Worm (Caenorhabditis elegans) whole organism, L2 larva: ENCODE data around the gene srw-72.

Experiments
- ZK546.5 ChIP-seq: sonication (generic microtip); optimal IDR thresholded peaks from 2 replicates; lab custom pipeline; 2017; ENCODE audit warnings: missing biosample characterization, missing genetic modification characterization
- aly-2 ChIP-seq: fragments of 150-350 bp; optimal IDR thresholded peaks from 2 replicates; lab custom pipeline; 2014; ENCODE audit warnings: missing biosample characterization, missing genetic modification characterization
- lin-11 ChIP-seq: fragments of 150-350 bp; sonication (generic microtip); optimal IDR thresholded peaks from 2 replicates; lab custom pipeline; 2014; ENCODE audit warnings: missing biosample characterization, missing genetic modification characterization, inconsistent platforms, mixed read lengths
- lin-39 ChIP-seq: fragments of 150-350 bp; optimal IDR thresholded peaks from 2 replicates; lab custom pipeline; 2014; ENCODE audit warnings: missing biosample characterization, missing genetic modification reagents, missing genetic modification characterization
- lsy-2 ChIP-seq, 2 experiments: fragments of 150-350 bp in 1 of 2; sonication (generic microtip) in 1 of 2; optimal IDR thresholded peaks; 2 replicates each; lab custom pipeline; 2014 to 2017; ENCODE audit warnings: missing biosample characterization in 2 of 2, missing genetic modification characterization in 2 of 2
- mdl-1 ChIP-seq, 2 experiments: fragments of 150-350 bp in 1 of 2; sonication (generic microtip) in 1 of 2; optimal IDR thresholded peaks; 2 replicates each; lab custom pipeline; 2017; ENCODE audit warnings: missing biosample characterization in 2 of 2, missing genetic modification characterization in 2 of 2
- nhr-23 ChIP-seq: fragments of 150-350 bp; optimal IDR thresholded peaks from 2 replicates; lab custom pipeline; 2014; ENCODE audit warnings: missing biosample characterization, missing genetic modification reagents, missing genetic modification characterization
- nhr-77 ChIP-seq: fragments of 150-350 bp; optimal IDR thresholded peaks from 2 replicates; lab custom pipeline; 2014; ENCODE audit warnings: missing biosample characterization, missing genetic modification characterization
- unc-62 ChIP-seq: fragments of 150-350 bp; optimal IDR thresholded peaks from 2 replicates; lab custom pipeline; 2014; ENCODE audit warnings: missing biosample characterization, missing genetic modification reagents, missing genetic modification characterization

DNA sequence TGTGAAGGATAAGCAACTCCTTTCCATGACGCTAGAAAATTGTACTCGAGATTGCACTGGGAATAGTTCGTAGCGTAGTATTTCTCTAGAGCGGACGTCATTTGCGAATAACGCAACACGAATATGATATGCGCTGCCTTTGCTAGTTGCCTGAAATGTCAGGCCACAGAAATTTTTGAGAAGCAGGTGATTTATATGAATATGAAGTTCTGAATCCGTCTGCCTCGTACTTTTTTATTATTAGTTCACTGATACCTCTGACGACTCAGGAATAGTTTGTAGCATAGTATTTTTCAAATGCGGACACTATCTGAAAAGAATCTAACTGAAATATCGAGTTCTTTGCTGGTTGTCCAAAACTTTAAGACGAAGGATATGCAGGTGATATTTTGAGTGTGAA lies 29.2 kb downstream of the srw-72 start, which contains the start of gene srh-118:
- no peak for TF ChIP-seq nhr-77 (tag; lab: Kevin White, UChicago)
- TF ChIP-seq nhr-23 (tag; lab: Kevin White, UChicago): no peak
- no peak for TF ChIP-seq ZK546.5
- TF ChIP-seq lin-11: no peak
- TF ChIP-seq lsy-2 (tag; optimal IDR thresholded peaks at IDR 0.05; lab: Kevin White, UChicago): no peak
- TF ChIP-seq lin-39 (tag; lab: Kevin White, UChicago): no peak
- TF ChIP-seq mdl-1 (tag; optimal IDR thresholded peaks at IDR 0.05; lab: Kevin White, UChicago): no peak
- no peak for TF ChIP-seq unc-62 (GFP tag; lab: Kevin White, UChicago)
- no peak for TF ChIP-seq aly-2 (tag; lab: Kevin White, UChicago)
